Worm (Caenorhabditis elegans): ENCODE measurements around the gene asp-4.

- no peak for TF ChIP-seq Y56A3A.18 (GFP tag; IDR thresholded peaks at IDR 0.05)
- TF ChIP-seq rpc-1 (optimal IDR thresholded peaks at IDR 0.05) = no peak
- no peak for TF ChIP-seq rpc-1 (tag; optimal IDR thresholded peaks at IDR 0.05)
- TF ChIP-seq F49E8.2 (tag; optimal IDR thresholded peaks at IDR 0.05; ENCODE audit: insufficient read depth) = no peak
- TF ChIP-seq F52B5.7 (tag; optimal IDR thresholded peaks at IDR 0.05) = no peak
- TF ChIP-seq zfh-2 (GFP tag; conservative IDR thresholded peaks at IDR 0.05) = no peak
- TF ChIP-seq nhr-120 (GFP tag; IDR thresholded peaks at IDR 0.05) = no peak
- TF ChIP-seq madf-10 (tag; optimal IDR thresholded peaks at IDR 0.05) = no peak
- TF ChIP-seq K11D2.4 (GFP tag; IDR thresholded peaks at IDR 0.05) = no peak
- no peak for TF ChIP-seq ama-1 (optimal IDR thresholded peaks at IDR 0.05)
- TF ChIP-seq ama-1 (GFP tag; optimal IDR thresholded peaks at IDR 0.05) = no peak
These were observed 27.8 kb upstream of the asp-4 start for ce11 chrX:13249102-13249501.

Data from whole organism, young adult.